Worm (Caenorhabditis elegans) whole organism, L2 larva: ENCODE measurements around the gene fbxb-88.

Experiments used
- R02D3.7 ChIP-seq: fragments of 150-350 bp; optimal IDR thresholded peaks from 2 replicates; lab custom pipeline; 2014; ENCODE audit warnings: missing biosample characterization, missing genetic modification characterization
- ZK546.5 ChIP-seq: sonication (generic microtip); optimal IDR thresholded peaks from 2 replicates; lab custom pipeline; 2017; ENCODE audit warnings: missing biosample characterization, missing genetic modification characterization
- alr-1 ChIP-seq: fragments of 150-350 bp; optimal IDR thresholded peaks from 2 replicates; lab custom pipeline; 2014; ENCODE audit warnings: missing biosample characterization, missing genetic modification characterization
- dmd-4 ChIP-seq: sonication (generic microtip); optimal IDR thresholded peaks from 2 replicates; lab custom pipeline; 2017; ENCODE audit warnings: missing biosample characterization, missing genetic modification characterization
- egl-27 ChIP-seq: sonication (generic microtip); optimal IDR thresholded peaks from 3 replicates; lab custom pipeline; 2017; ENCODE audit warnings: missing biosample characterization, missing genetic modification reagents, missing genetic modification characterization
- lin-11 ChIP-seq: fragments of 150-350 bp; sonication (generic microtip); optimal IDR thresholded peaks from 2 replicates; lab custom pipeline; 2014; ENCODE audit warnings: missing biosample characterization, missing genetic modification characterization, inconsistent platforms, mixed read lengths
- lsy-2 ChIP-seq, 2 experiments: fragments of 150-350 bp in 1 of 2; sonication (generic microtip) in 1 of 2; optimal IDR thresholded peaks; 2 replicates each; lab custom pipeline; 2014 to 2017; ENCODE audit warnings: missing biosample characterization in 2 of 2, missing genetic modification characterization in 2 of 2
- mdl-1 ChIP-seq, 2 experiments: fragments of 150-350 bp in 1 of 2; sonication (generic microtip) in 1 of 2; optimal IDR thresholded peaks; 2 replicates each; lab custom pipeline; 2017; ENCODE audit warnings: missing biosample characterization in 2 of 2, missing genetic modification characterization in 2 of 2
- nhr-11 ChIP-seq: fragments of 150-350 bp; optimal IDR thresholded peaks from 2 replicates; lab custom pipeline; 2014; ENCODE audit warnings: missing biosample characterization, missing genetic modification characterization
- nhr-23 ChIP-seq: fragments of 150-350 bp; optimal IDR thresholded peaks from 2 replicates; lab custom pipeline; 2014; ENCODE audit warnings: missing biosample characterization, missing genetic modification reagents, missing genetic modification characterization
- nhr-237 ChIP-seq: fragments of 150-350 bp; optimal IDR thresholded peaks from 2 replicates; lab custom pipeline; 2014; ENCODE audit warnings: missing biosample characterization, missing genetic modification characterization
- skn-1 ChIP-seq: sonication (generic microtip); optimal IDR thresholded peaks from 2 replicates; lab custom pipeline; 2017; ENCODE audit warnings: missing biosample characterization, missing genetic modification characterization
- snpc-4 ChIP-seq: fragments of 150-350 bp; optimal IDR thresholded peaks from 2 replicates; lab custom pipeline; 2014; ENCODE audit warnings: missing biosample characterization, missing genetic modification characterization
- unc-62 ChIP-seq: fragments of 150-350 bp; optimal IDR thresholded peaks from 2 replicates; lab custom pipeline; 2014; ENCODE audit warnings: missing biosample characterization, missing genetic modification reagents, missing genetic modification characterization

DNA sequence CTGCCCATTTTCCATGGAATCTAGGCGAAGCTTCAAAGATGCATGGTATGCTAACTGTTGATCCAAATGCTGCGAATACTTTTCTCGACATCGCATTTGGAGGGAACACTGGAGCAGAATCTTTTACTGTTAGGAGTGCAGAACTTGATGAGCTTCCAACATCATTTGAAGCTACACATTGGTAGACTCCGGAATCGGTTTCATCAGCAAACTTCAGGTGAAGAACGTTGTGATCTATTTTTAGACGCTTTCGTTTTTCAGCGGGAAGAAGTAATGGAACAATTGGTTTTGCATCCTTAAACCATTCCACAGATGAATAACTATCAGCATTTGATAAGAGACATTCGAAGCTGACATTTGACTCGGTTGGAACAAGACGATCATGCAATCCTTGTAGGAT is 27.2 kb downstream of the fbxb-88 start:
- no peak for TF ChIP-seq R02D3.7 (tag; lab: Kevin White, UChicago)
- TF ChIP-seq egl-27 (tag; lab: Kevin White, UChicago), result no peak
- TF ChIP-seq snpc-4 (tag; lab: Kevin White, UChicago), result no peak
- TF ChIP-seq nhr-237 (tag; lab: Kevin White, UChicago), result no peak
- TF ChIP-seq ZK546.5 (tag; lab: Kevin White, UChicago), result no peak
- TF ChIP-seq dmd-4 (tag; lab: Kevin White, UChicago), result no peak
- no peak for TF ChIP-seq alr-1 (tag; lab: Kevin White, UChicago)
- no peak for TF ChIP-seq nhr-23 (tag; lab: Kevin White, UChicago)
- no peak for TF ChIP-seq lin-11
- TF ChIP-seq lsy-2 (tag; optimal IDR thresholded peaks at IDR 0.05; lab: Kevin White, UChicago), result no peak
- no peak for TF ChIP-seq mdl-1 (tag; optimal IDR thresholded peaks at IDR 0.05; lab: Kevin White, UChicago)
- TF ChIP-seq nhr-11 (tag; lab: Kevin White, UChicago), result no peak
- TF ChIP-seq skn-1 (tag; lab: Kevin White, UChicago), result no peak
- TF ChIP-seq unc-62 (GFP tag; lab: Kevin White, UChicago), result no peak
